Fruit fly (Drosophila melanogaster): Measurements from ENCODE around the gene CG16781.

CG16781 gene

DNA sequence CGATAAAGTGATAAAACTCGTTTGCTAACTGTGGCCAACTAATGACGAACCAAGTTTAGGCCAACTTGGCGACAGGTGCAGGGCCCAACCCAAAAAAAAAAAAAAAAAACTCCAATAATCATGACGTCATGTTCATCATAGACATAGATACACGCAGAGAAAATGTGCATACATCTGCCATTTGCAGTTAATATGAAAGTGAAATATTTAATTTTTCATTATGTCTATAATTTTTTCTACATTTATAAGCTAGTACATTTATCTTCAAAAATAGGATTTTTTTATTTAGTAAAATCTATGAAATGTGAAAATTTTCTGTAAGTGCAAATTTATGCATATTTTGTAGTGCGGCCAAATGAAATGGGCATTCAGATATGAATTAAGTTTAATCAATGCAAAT lies 32.2 kb downstream of the CG16781 start (continued):
- TF ChIP-seq dm (GFP tag; optimal IDR thresholded peaks at IDR 0.05), result no peak
- no peak for TF ChIP-seq Spps (tag; optimal IDR thresholded peaks at IDR 0.05)
- peak; percentile 61 for TF ChIP-seq sqz (GFP tag; optimal IDR thresholded peaks at IDR 0.05)
- TF ChIP-seq hb (GFP tag; IDR thresholded peaks at IDR 0.05; ENCODE audit: partially characterized antibody), result no peak
- TF ChIP-seq CG7963 (GFP tag; IDR thresholded peaks at IDR 0.05; ENCODE audit: partially characterized antibody), result no peak
- TF ChIP-seq E2f2 (GFP tag; IDR thresholded peaks at IDR 0.05), result peak; percentile 55; the same call in 1 of the 2 replicates
- no peak for TF ChIP-seq CG17912 (GFP tag; optimal IDR thresholded peaks at IDR 0.05)
- no peak for TF ChIP-seq Side (GFP tag; optimal IDR thresholded peaks at IDR 0.05)
- TF ChIP-seq pb (GFP tag; optimal IDR thresholded peaks at IDR 0.05), result no peak
- TF ChIP-seq bbx (GFP tag; IDR thresholded peaks at IDR 0.05; ENCODE audit: partially characterized antibody), result no peak
- 0 out of 2 replicates have a peak, but pooled peaks have one; percentile 23 for TF ChIP-seq sens-2 (GFP tag; IDR thresholded peaks at IDR 0.05)
- no peak for TF ChIP-seq CG10274 (GFP tag; optimal IDR thresholded peaks at IDR 0.05)
- no peak for TF ChIP-seq Jarid2 (GFP tag; optimal IDR thresholded peaks at IDR 0.05)
- TF ChIP-seq Doc2 (GFP tag; IDR thresholded peaks at IDR 0.05), result no peak
- peak; percentile 81 for TF ChIP-seq CG11504 (tag; optimal IDR thresholded peaks at IDR 0.05)
- no peak for TF ChIP-seq CG12071 (GFP tag; optimal IDR thresholded peaks at IDR 0.05)
- TF ChIP-seq gcm2 (GFP tag; optimal IDR thresholded peaks at IDR 0.05), result no peak
- 0 out of 3 replicates have a peak, but pooled peaks have one; percentile 35 for TF ChIP-seq otp (GFP tag; IDR thresholded peaks at IDR 0.05)
- TF ChIP-seq tap (tag; optimal IDR thresholded peaks at IDR 0.05), result peak; percentile 58
- no peak for TF ChIP-seq crp (GFP tag; optimal IDR thresholded peaks at IDR 0.05)
- TF ChIP-seq CG6765 (GFP tag; optimal IDR thresholded peaks at IDR 0.05), result no peak
- TF ChIP-seq chm (GFP tag; IDR thresholded peaks at IDR 0.05), result peak; percentile 64; the same call in 1 of the 2 replicates
- peak; percentile 35 for TF ChIP-seq CG10209 (GFP tag; optimal IDR thresholded peaks at IDR 0.05)
- TF ChIP-seq Atf3 (GFP tag; optimal IDR thresholded peaks at IDR 0.05), result peak; percentile 17
- peak; percentile 74; the same call in 2 of the 3 replicates for TF ChIP-seq CG2889 (GFP tag; IDR thresholded peaks at IDR 0.05)
- no peak for TF ChIP-seq CTCF (GFP tag; optimal IDR thresholded peaks at IDR 0.05)
- TF ChIP-seq unpg (GFP tag; optimal IDR thresholded peaks at IDR 0.05), result peak; percentile 73
- peak; percentile 60 for TF ChIP-seq fd3F (GFP tag; optimal IDR thresholded peaks at IDR 0.05)
- no peak for TF ChIP-seq CG18011 (GFP tag; optimal IDR thresholded peaks at IDR 0.05)
- TF ChIP-seq Mes4 (GFP tag; optimal IDR thresholded peaks at IDR 0.05), result no peak
- TF ChIP-seq CG2199 (GFP tag; IDR thresholded peaks at IDR 0.05), result no peak
- peak; percentile 82 for TF ChIP-seq E2f1 (GFP tag; IDR thresholded peaks at IDR 0.05)
- peak; percentile 70 for TF ChIP-seq H2.0 (GFP tag; IDR thresholded peaks at IDR 0.05)
- TF ChIP-seq Rx (GFP tag; IDR thresholded peaks at IDR 0.05), result 0 out of 2 replicates have a peak, but pooled peaks have one; percentile 27
- no peak for TF ChIP-seq Dll (GFP tag; IDR thresholded peaks at IDR 0.05; ENCODE audit: partially characterized antibody)
- peak; percentile 68 for TF ChIP-seq sug (tag; optimal IDR thresholded peaks at IDR 0.05)
- TF ChIP-seq crol (GFP tag; IDR thresholded peaks at IDR 0.05), result peak; percentile 28; the same call in 1 of the 2 replicates
- TF ChIP-seq HLH3B (GFP tag; IDR thresholded peaks at IDR 0.05), result peak; percentile 59
- no peak for TF ChIP-seq CG2129 (GFP tag; IDR thresholded peaks at IDR 0.05; ENCODE audit: partially characterized antibody)
- TF ChIP-seq CG3838 (GFP tag; optimal IDR thresholded peaks at IDR 0.05), result no peak
- TF ChIP-seq jigr1 (GFP tag; IDR thresholded peaks at IDR 0.05), result no peak
- TF ChIP-seq zfh1 (GFP tag; IDR thresholded peaks at IDR 0.05), result peak; percentile 72; the same call in 2 of the 3 replicates
- TF ChIP-seq CG31441 (GFP tag; IDR thresholded peaks at IDR 0.05), result peak; percentile 91
- no peak for TF ChIP-seq Hmx (GFP tag; optimal IDR thresholded peaks at IDR 0.05)
- TF ChIP-seq Eip74EF (GFP tag; optimal IDR thresholded peaks at IDR 0.05), result peak in 1 of 2 experiments; percentile 60
- TF ChIP-seq tin (GFP tag; optimal IDR thresholded peaks at IDR 0.05), result peak; percentile 24
- peak; percentile 19 for TF ChIP-seq run (tag; optimal IDR thresholded peaks at IDR 0.05)
- no peak for TF ChIP-seq CG11723 (GFP tag; optimal IDR thresholded peaks at IDR 0.05)
- TF ChIP-seq CG17568 (GFP tag; optimal IDR thresholded peaks at IDR 0.05), result peak; percentile 22
- peak; percentile 63 for TF ChIP-seq CG9817 (tag; optimal IDR thresholded peaks at IDR 0.05)
- no peak for TF ChIP-seq CG16813 (GFP tag; IDR thresholded peaks at IDR 0.05; ENCODE audit: partially characterized antibody)
